Fruit fly (Drosophila melanogaster) whole organism, embryonic: ENCODE data around the gene CG8312.

Experiments used
- Atf-2 ChIP-seq: fragments of 200-800 bp; sonication (Bioruptor generic); optimal IDR thresholded peaks from 2 replicates; lab custom pipeline; 2016; ENCODE audit warnings: missing biosample characterization, missing genetic modification characterization
- Bdp1 ChIP-seq: fragments of 200-800 bp; sonication (Bioruptor generic); optimal IDR thresholded peaks from 3 replicates; lab custom pipeline; 2016; ENCODE audit warnings: missing biosample characterization, missing genetic modification characterization
- Bgb ChIP-seq: fragments of 200-800 bp; sonication (Bioruptor generic); IDR thresholded peaks from 2 replicates; pipeline ENCODE4 v1.3.6; 2022; ENCODE audit warnings: missing biosample characterization, missing genetic modification characterization; ENCODE audit not compliant: partially characterized antibody
- Blimp-1 ChIP-seq: fragments of 200-800 bp; sonication (Bioruptor generic); optimal IDR thresholded peaks from 3 replicates; lab custom pipeline; 2018; ENCODE audit warnings: missing biosample characterization, missing genetic modification characterization, mild to moderate bottlenecking, moderate library complexity, missing genetic modification reagents
- C15 ChIP-seq: fragments of 200-800 bp; sonication (Bioruptor generic); IDR thresholded peaks from 3 replicates; pipeline ENCODE4 v1.3.6; 2022; ENCODE audit warnings: missing biosample characterization, missing genetic modification characterization
- CG10321 ChIP-seq: fragments of 200-800 bp; sonication (Bioruptor generic); IDR thresholded peaks from 2 replicates; pipeline ENCODE4 v1.3.6; 2022; ENCODE audit warnings: missing biosample characterization, missing genetic modification characterization
- CG10565 ChIP-seq: fragments of 200-800 bp; sonication (Bioruptor generic); optimal IDR thresholded peaks from 3 replicates; lab custom pipeline; 2016; ENCODE audit warnings: missing biosample characterization, mild to moderate bottlenecking, missing genetic modification characterization
- CG11560 ChIP-seq: fragments of 200-800 bp; sonication (Bioruptor generic); IDR thresholded peaks from 3 replicates; pipeline ENCODE4 v1.3.6; 2022; ENCODE audit warnings: missing biosample characterization, missing genetic modification characterization
- CG13287 ChIP-seq: fragments of 200-800 bp; sonication (Bioruptor generic); IDR thresholded peaks from 2 replicates; pipeline ENCODE4 v1.3.6; 2022; ENCODE audit warnings: missing biosample characterization, missing genetic modification characterization; ENCODE audit not compliant: partially characterized antibody
- CG13296 ChIP-seq: fragments of 200-800 bp; sonication (Bioruptor generic); optimal IDR thresholded peaks from 3 replicates; lab custom pipeline; 2018; ENCODE audit warnings: missing biosample characterization, mild to moderate bottlenecking, missing genetic modification characterization
- CG14050 ChIP-seq: fragments of 200-800 bp; sonication (Bioruptor generic); IDR thresholded peaks from 3 replicates; pipeline ENCODE4 v1.3.6; 2022; ENCODE audit warnings: missing biosample characterization, missing genetic modification characterization
- CG16813 ChIP-seq: fragments of 200-800 bp; sonication (Bioruptor generic); IDR thresholded peaks from 3 replicates; pipeline ENCODE4 v1.3.6; 2022; ENCODE audit warnings: missing biosample characterization, missing genetic modification characterization; ENCODE audit not compliant: partially characterized antibody
- CG16863 ChIP-seq: fragments of 200-800 bp; sonication (Bioruptor generic); optimal IDR thresholded peaks from 3 replicates; lab custom pipeline; 2016; ENCODE audit warnings: missing biosample characterization, missing genetic modification characterization
- CG1792 ChIP-seq: fragments of 200-800 bp; sonication (Bioruptor generic); optimal IDR thresholded peaks from 2 replicates; lab custom pipeline; 2016; ENCODE audit warnings: missing biosample characterization, missing genetic modification characterization
- CG2875 ChIP-seq: fragments of 200-800 bp; sonication (Bioruptor generic); optimal IDR thresholded peaks from 2 replicates; lab custom pipeline; 2017; ENCODE audit warnings: missing biosample characterization, mild to moderate bottlenecking, missing genetic modification characterization, missing genetic modification reagents
- CG3163 ChIP-seq: fragments of 200-800 bp; sonication (Bioruptor generic); optimal IDR thresholded peaks from 3 replicates; lab custom pipeline; 2016; ENCODE audit warnings: missing biosample characterization, missing genetic modification characterization
- CG33557 ChIP-seq: fragments of 200-800 bp; sonication (Bioruptor generic); optimal IDR thresholded peaks from 2 replicates; lab custom pipeline; 2019; ENCODE audit warnings: missing biosample characterization, mild to moderate bottlenecking, missing genetic modification characterization, moderate library complexity
- CG6791 ChIP-seq: fragments of 200-800 bp; sonication (Bioruptor generic); IDR thresholded peaks from 3 replicates; pipeline ENCODE4 v1.3.6; 2022; ENCODE audit warnings: missing biosample characterization, missing genetic modification characterization; ENCODE audit not compliant: partially characterized antibody
- Chrac-16 ChIP-seq: fragments of 200-800 bp; sonication (Bioruptor generic); optimal IDR thresholded peaks from 3 replicates; lab custom pipeline; 2016; ENCODE audit warnings: missing biosample characterization, missing genetic modification characterization
- Dll ChIP-seq: fragments of 200-800 bp; sonication (Bioruptor generic); IDR thresholded peaks from 4 replicates; pipeline ENCODE4 v1.3.6; 2022; ENCODE audit warnings: missing biosample characterization, missing genetic modification characterization; ENCODE audit not compliant: partially characterized antibody
- E2f2 ChIP-seq: fragments of 200-800 bp; sonication (Bioruptor generic); IDR thresholded peaks from 2 replicates; pipeline ENCODE4 v1.3.6; 2022; ENCODE audit warnings: missing biosample characterization, missing genetic modification characterization
- Ets97D ChIP-seq: fragments of 200-800 bp; sonication (Bioruptor generic); optimal IDR thresholded peaks from 3 replicates; lab custom pipeline; 2016; ENCODE audit warnings: missing biosample characterization, missing genetic modification characterization
- Fer1 ChIP-seq: fragments of 200-800 bp; sonication (Bioruptor generic); optimal IDR thresholded peaks from 2 replicates; lab custom pipeline; 2017; ENCODE audit warnings: missing biosample characterization, mild to moderate bottlenecking, missing genetic modification characterization
- H15 ChIP-seq: fragments of 200-800 bp; sonication (Bioruptor generic); IDR thresholded peaks from 3 replicates; pipeline ENCODE4 v1.3.6; 2022; ENCODE audit warnings: missing biosample characterization, missing genetic modification characterization
- Hr3 ChIP-seq: fragments of 200-800 bp; sonication (Bioruptor generic); optimal IDR thresholded peaks from 3 replicates; lab custom pipeline; 2016; ENCODE audit warnings: missing biosample characterization, missing genetic modification characterization
- Hr39 ChIP-seq: fragments of >200 bp; optimal IDR thresholded peaks from 2 replicates; lab custom pipeline; 2017
- Lhr ChIP-seq: fragments of 200-800 bp; sonication (Bioruptor generic); optimal IDR thresholded peaks from 3 replicates; lab custom pipeline; 2017; ENCODE audit warnings: mild to moderate bottlenecking, missing biosample characterization, missing genetic modification reagents, missing genetic modification characterization
- Nf-YC ChIP-seq: fragments of 200-800 bp; optimal IDR thresholded peaks from 3 replicates; lab custom pipeline; 2019; ENCODE audit warnings: missing biosample characterization, mild to moderate bottlenecking, missing genetic modification characterization, moderate library complexity
- NfI ChIP-seq: fragments of 200-800 bp; sonication (Bioruptor generic); optimal IDR thresholded peaks from 3 replicates; lab custom pipeline; 2018; ENCODE audit warnings: missing biosample characterization, mild to moderate bottlenecking, missing genetic modification characterization, moderate library complexity
- Spps ChIP-seq: fragments of 200-800 bp; sonication (Bioruptor generic); optimal IDR thresholded peaks from 2 replicates; lab custom pipeline; 2018; ENCODE audit warnings: missing biosample characterization, mild to moderate bottlenecking, missing genetic modification characterization
- ase ChIP-seq: fragments of 200-800 bp; sonication (Bioruptor generic); IDR thresholded peaks from 3 replicates; pipeline ENCODE4 v1.3.6; 2022; ENCODE audit warnings: missing biosample characterization, missing genetic modification characterization
- cad ChIP-seq: fragments of >200 bp; optimal IDR thresholded peaks from 2 replicates; lab custom pipeline; 2017; ENCODE audit warnings: missing biosample characterization, missing genetic modification characterization
- chif ChIP-seq, 2 experiments: fragments of 200-800 bp; sonication (Bioruptor generic); optimal IDR thresholded peaks; 3 replicates each; lab custom pipeline; 2016; ENCODE audit warnings: missing biosample characterization in 2 of 2, missing genetic modification characterization in 2 of 2
- fd102C ChIP-seq: fragments of 200-800 bp; sonication (Bioruptor generic); optimal IDR thresholded peaks from 2 replicates; lab custom pipeline; 2018; ENCODE audit warnings: missing biosample characterization, mild to moderate bottlenecking, missing genetic modification characterization, moderate library complexity
- fru ChIP-seq: fragments of >200 bp; optimal IDR thresholded peaks from 2 replicates; lab custom pipeline; 2017
- gcm2 ChIP-seq: fragments of 200-800 bp; sonication (Bioruptor generic); optimal IDR thresholded peaks from 2 replicates; lab custom pipeline; 2016; ENCODE audit warnings: missing biosample characterization, missing genetic modification characterization
- gro ChIP-seq: fragments of 200-800 bp; sonication (Bioruptor generic); optimal IDR thresholded peaks from 2 replicates; lab custom pipeline; 2016; ENCODE audit warnings: missing biosample characterization, missing genetic modification characterization
- h ChIP-seq: fragments of >200 bp; optimal IDR thresholded peaks from 2 replicates; lab custom pipeline; 2017
- ham ChIP-seq: fragments of 200-800 bp; sonication (Bioruptor generic); IDR thresholded peaks from 2 replicates; pipeline ENCODE4 v1.3.6; 2022; ENCODE audit warnings: missing biosample characterization, missing genetic modification characterization
- hbn ChIP-seq: fragments of 200-800 bp; sonication (Bioruptor generic); IDR thresholded peaks from 2 replicates; pipeline ENCODE4 v1.3.6; 2022; ENCODE audit warnings: missing biosample characterization, missing genetic modification characterization; ENCODE audit not compliant: partially characterized antibody
- inv ChIP-seq: fragments of 200-800 bp; sonication (Bioruptor generic); IDR thresholded peaks from 2 replicates; pipeline ENCODE4 v1.3.6; 2022; ENCODE audit warnings: missing biosample characterization, missing genetic modification characterization; ENCODE audit not compliant: partially characterized antibody
- jigr1 ChIP-seq: fragments of 200-800 bp; sonication (Bioruptor generic); IDR thresholded peaks from 3 replicates; pipeline ENCODE4 v1.3.6; 2022; ENCODE audit warnings: missing biosample characterization, missing genetic modification characterization
- nau ChIP-seq: fragments of 200-800 bp; sonication (Bioruptor generic); optimal IDR thresholded peaks from 3 replicates; lab custom pipeline; 2017; ENCODE audit warnings: missing biosample characterization, mild to moderate bottlenecking, missing genetic modification characterization, missing genetic modification reagents
- phol ChIP-seq: fragments of 200-800 bp; sonication (Bioruptor generic); optimal IDR thresholded peaks from 3 replicates; lab custom pipeline; 2018; ENCODE audit warnings: missing biosample characterization, mild to moderate bottlenecking, missing genetic modification characterization, moderate library complexity
- ranshi ChIP-seq: fragments of 200-800 bp; sonication (Bioruptor generic); IDR thresholded peaks from 2 replicates; pipeline ENCODE4 v1.3.6; 2022; ENCODE audit warnings: missing biosample characterization, missing genetic modification characterization
- sim ChIP-seq: fragments of 200-800 bp; sonication (Bioruptor generic); IDR thresholded peaks from 2 replicates; pipeline ENCODE4 v1.3.6; 2022; ENCODE audit warnings: missing biosample characterization, missing genetic modification characterization
- sisA ChIP-seq: fragments of 200-800 bp; sonication (Bioruptor generic); IDR thresholded peaks from 2 replicates; pipeline ENCODE4 v1.3.6; 2022; ENCODE audit warnings: missing biosample characterization, missing genetic modification characterization
- tio ChIP-seq: fragments of 200-800 bp; sonication (Bioruptor generic); optimal IDR thresholded peaks from 2 replicates; lab custom pipeline; 2017; ENCODE audit warnings: missing biosample characterization, missing genetic modification characterization, inconsistent platforms
- tll ChIP-seq, 2 experiments: fragments of 200-800 bp in 1 of 2; fragments of >200 bp in 1 of 2; sonication (Bioruptor generic) in 1 of 2; optimal IDR thresholded peaks; 2 replicates each; lab custom pipeline; 2017 to 2019; ENCODE audit warnings: missing biosample characterization in 2 of 2, missing genetic modification characterization in 2 of 2, mild to moderate bottlenecking in 1 of 2, moderate library complexity in 1 of 2
- z ChIP-seq: fragments of 200-800 bp; sonication (Bioruptor generic); IDR thresholded peaks from 3 replicates; pipeline ENCODE4 v1.3.6; 2022; ENCODE audit warnings: missing biosample characterization, missing genetic modification characterization

CG8312 gene

dm6 chr3R:9563240-9563992, 27.7 kb upstream of the CG8312 start, which contains the start of the genes CG9393 and Vps45 (continued):
- peak; percentile 57 for TF ChIP-seq CG16863
- TF ChIP-seq phol: peak; percentile 76
- no peak for TF ChIP-seq CG1792 (GFP tag; lab: Kevin White, UChicago)
- TF ChIP-seq C15 (GFP tag; lab: Robert Waterston, UW): no peak
- TF ChIP-seq gro: peak; percentile 56
- TF ChIP-seq tll (GFP tag; optimal IDR thresholded peaks at IDR 0.05; lab: Kevin White, UChicago): peak in 1 of 2 experiments; percentile 78
- peak; percentile 69 for TF ChIP-seq Hr3 (GFP tag; lab: Kevin White, UChicago)
- peak; percentile 94 for TF ChIP-seq Bgb
- TF ChIP-seq CG33557: peak; percentile 54
- TF ChIP-seq CG16813 (GFP tag; lab: Robert Waterston, UW): peak; percentile 95
- no peak for TF ChIP-seq fru
- TF ChIP-seq sim (GFP tag; lab: Robert Waterston, UW): no peak
- TF ChIP-seq CG2875: no peak
- no peak for TF ChIP-seq Spps (tag; lab: Kevin White, UChicago)
- no peak for TF ChIP-seq ham (GFP tag; lab: Robert Waterston, UW)
- peak; percentile 59 for TF ChIP-seq Fer1 (GFP tag; lab: Kevin White, UChicago)
- TF ChIP-seq ranshi (GFP tag; lab: Robert Waterston, UW): peak; percentile 36; the same call in 1 of the 2 replicates
- no peak for TF ChIP-seq nau (GFP tag; lab: Kevin White, UChicago)
- TF ChIP-seq CG6791 (GFP tag; lab: Robert Waterston, UW): peak; percentile 91
- no peak for TF ChIP-seq H15 (GFP tag; lab: Robert Waterston, UW)
- peak; percentile 97 for TF ChIP-seq CG13287 (GFP tag; lab: Robert Waterston, UW)
- peak; percentile 34; the same call in 1 of the 2 replicates for TF ChIP-seq sisA (GFP tag; lab: Robert Waterston, UW)
- peak; percentile 93 for TF ChIP-seq inv (GFP tag; lab: Robert Waterston, UW)
- peak; percentile 92 for TF ChIP-seq hbn (GFP tag; lab: Robert Waterston, UW)
- TF ChIP-seq CG14050 (GFP tag; lab: Robert Waterston, UW): no peak
- TF ChIP-seq Lhr (GFP tag; lab: Kevin White, UChicago): no peak
- TF ChIP-seq Nf-YC (tag; lab: Kevin White, UChicago): peak; percentile 64
- TF ChIP-seq jigr1 (GFP tag; lab: Robert Waterston, UW): no peak
- TF ChIP-seq z (GFP tag; lab: Robert Waterston, UW): no peak
- peak; percentile 11 for TF ChIP-seq Atf-2 (GFP tag; lab: Kevin White, UChicago)
- peak; percentile 38 to 57 for TF ChIP-seq chif (GFP tag; optimal IDR thresholded peaks at IDR 0.05; lab: Kevin White, UChicago)
- TF ChIP-seq Dll (GFP tag; lab: Robert Waterston, UW): peak; percentile 95
- TF ChIP-seq Blimp-1 (GFP tag; lab: Kevin White, UChicago): no peak
- peak; percentile 63 for TF ChIP-seq E2f2 (GFP tag; lab: Robert Waterston, UW)
- no peak for TF ChIP-seq ase (GFP tag; lab: Robert Waterston, UW)
- TF ChIP-seq CG10565: no peak
- TF ChIP-seq Chrac-16 (GFP tag; lab: Kevin White, UChicago): peak; percentile 63
- TF ChIP-seq fd102C (GFP tag; lab: Kevin White, UChicago): no peak
- no peak for TF ChIP-seq Hr39 (lab: Kevin White, UChicago)
- no peak for TF ChIP-seq CG13296
- peak; percentile 35 for TF ChIP-seq CG3163 (GFP tag; lab: Kevin White, UChicago)
- peak; percentile 58 for TF ChIP-seq NfI
- peak; percentile 48 for TF ChIP-seq Bdp1 (GFP tag; lab: Kevin White, UChicago)
- TF ChIP-seq gcm2 (GFP tag; lab: Kevin White, UChicago): no peak
- TF ChIP-seq h (lab: Kevin White, UChicago): no peak
- peak; percentile 77 for TF ChIP-seq Ets97D (GFP tag; lab: Kevin White, UChicago)
- TF ChIP-seq CG11560 (tag; lab: Robert Waterston, UW): peak; percentile 92
- TF ChIP-seq CG10321: 0 out of 2 replicates have a peak, but pooled peaks have one; percentile 16
- no peak for TF ChIP-seq cad
- TF ChIP-seq tio (GFP tag; lab: Kevin White, UChicago): no peak
